Fruit fly (Drosophila melanogaster) whole organism, pupa: Measurements from ENCODE around the gene MED1.

Experiments
- CG10348 ChIP-seq: fragments of 200-800 bp; sonication (Bioruptor generic); IDR thresholded peaks from 2 replicates; pipeline ENCODE4 v1.3.6; 2022; ENCODE audit warnings: missing biosample characterization, missing genetic modification characterization
- CG12605 ChIP-seq: fragments of 200-800 bp; sonication (Bioruptor generic); IDR thresholded peaks from 2 replicates; pipeline ENCODE4 v1.3.6; 2022; ENCODE audit warnings: missing biosample characterization, missing genetic modification characterization
- CG13204 ChIP-seq: fragments of 200-800 bp; sonication (Bioruptor generic); optimal IDR thresholded peaks from 2 replicates; lab custom pipeline; 2018; ENCODE audit warnings: missing biosample characterization, mild to moderate bottlenecking, missing genetic modification characterization, moderate library complexity
- CG14655 ChIP-seq: fragments of 200-800 bp; sonication (Bioruptor generic); optimal IDR thresholded peaks from 3 replicates; lab custom pipeline; 2017; ENCODE audit warnings: mild to moderate bottlenecking, missing biosample characterization, missing genetic modification reagents, missing genetic modification characterization
- CG15710 ChIP-seq: fragments of 200-800 bp; sonication (Bioruptor generic); optimal IDR thresholded peaks from 2 replicates; lab custom pipeline; 2018; ENCODE audit warnings: missing biosample characterization, mild to moderate bottlenecking, missing genetic modification characterization, moderate library complexity
- CG17806 ChIP-seq: fragments of 200-800 bp; sonication (Bioruptor generic); optimal IDR thresholded peaks from 2 replicates; lab custom pipeline; 2018; ENCODE audit warnings: missing biosample characterization, mild to moderate bottlenecking, missing genetic modification characterization, moderate library complexity
- CG32121 ChIP-seq: fragments of 200-800 bp; sonication (Bioruptor generic); IDR thresholded peaks from 2 replicates; pipeline ENCODE4 v1.3.6; 2022; ENCODE audit warnings: missing biosample characterization, missing genetic modification characterization
- CG34367 ChIP-seq: fragments of 200-800 bp; sonication (Bioruptor generic); optimal IDR thresholded peaks from 2 replicates; lab custom pipeline; 2018; ENCODE audit warnings: missing biosample characterization, mild to moderate bottlenecking, missing genetic modification characterization
- CG4496 ChIP-seq: fragments of 200-800 bp; sonication (Bioruptor generic); IDR thresholded peaks from 3 replicates; pipeline ENCODE4 v1.3.6; 2022; ENCODE audit warnings: missing biosample characterization, missing genetic modification characterization
- CG8159 ChIP-seq: fragments of 200-800 bp; sonication (Bioruptor generic); optimal IDR thresholded peaks from 3 replicates; lab custom pipeline; 2018; ENCODE audit warnings: missing biosample characterization, mild to moderate bottlenecking, missing genetic modification characterization, moderate library complexity
- CG8301 ChIP-seq: fragments of 200-800 bp; sonication (Bioruptor generic); optimal IDR thresholded peaks from 2 replicates; lab custom pipeline; 2018; ENCODE audit warnings: missing biosample characterization, mild to moderate bottlenecking, missing genetic modification characterization
- CG9948 ChIP-seq: fragments of 200-800 bp; sonication (Bioruptor generic); optimal IDR thresholded peaks from 2 replicates; lab custom pipeline; 2018; ENCODE audit warnings: missing biosample characterization, mild to moderate bottlenecking, missing genetic modification characterization, moderate library complexity
- D1 ChIP-seq: fragments of 200-800 bp; sonication (Bioruptor generic); optimal IDR thresholded peaks from 2 replicates; lab custom pipeline; 2018; ENCODE audit warnings: missing biosample characterization, mild to moderate bottlenecking, missing genetic modification characterization, moderate library complexity
- EcR ChIP-seq: fragments of 200-800 bp; sonication (Bioruptor generic); optimal IDR thresholded peaks from 3 replicates; lab custom pipeline; 2019; ENCODE audit warnings: missing biosample characterization, missing genetic modification characterization, mild to moderate bottlenecking, moderate library complexity, missing genetic modification reagents
- Ets98B ChIP-seq: fragments of 200-800 bp; sonication (Bioruptor generic); IDR thresholded peaks from 2 replicates; pipeline ENCODE4 v1.3.6; 2022; ENCODE audit warnings: missing biosample characterization, missing genetic modification characterization
- Pif1A ChIP-seq: fragments of 200-800 bp; sonication (Bioruptor generic); optimal IDR thresholded peaks from 3 replicates; lab custom pipeline; 2016; ENCODE audit warnings: missing biosample characterization, missing genetic modification characterization
- Pif1B ChIP-seq: fragments of 200-800 bp; sonication (Bioruptor generic); optimal IDR thresholded peaks from 3 replicates; lab custom pipeline; 2016; ENCODE audit warnings: missing biosample characterization, missing genetic modification characterization
- Snoo ChIP-seq: fragments of 200-800 bp; sonication (Bioruptor generic); optimal IDR thresholded peaks from 3 replicates; lab custom pipeline; 2017; ENCODE audit warnings: missing biosample characterization, mild to moderate bottlenecking, missing genetic modification characterization, inconsistent platforms
- fd96Ca ChIP-seq: fragments of 200-800 bp; sonication (Bioruptor generic); IDR thresholded peaks from 3 replicates; pipeline ENCODE4 v1.3.6; 2022; ENCODE audit warnings: missing biosample characterization, missing genetic modification characterization
- gl ChIP-seq: fragments of 200-800 bp; sonication (Bioruptor generic); optimal IDR thresholded peaks from 2 replicates; lab custom pipeline; 2018; ENCODE audit warnings: missing biosample characterization, mild to moderate bottlenecking, missing genetic modification characterization
- rn ChIP-seq: fragments of 200-800 bp; sonication (Bioruptor generic); IDR thresholded peaks from 2 replicates; pipeline ENCODE4 v1.3.6; 2022; ENCODE audit warnings: missing biosample characterization, missing genetic modification characterization

MED1 gene

DNA sequence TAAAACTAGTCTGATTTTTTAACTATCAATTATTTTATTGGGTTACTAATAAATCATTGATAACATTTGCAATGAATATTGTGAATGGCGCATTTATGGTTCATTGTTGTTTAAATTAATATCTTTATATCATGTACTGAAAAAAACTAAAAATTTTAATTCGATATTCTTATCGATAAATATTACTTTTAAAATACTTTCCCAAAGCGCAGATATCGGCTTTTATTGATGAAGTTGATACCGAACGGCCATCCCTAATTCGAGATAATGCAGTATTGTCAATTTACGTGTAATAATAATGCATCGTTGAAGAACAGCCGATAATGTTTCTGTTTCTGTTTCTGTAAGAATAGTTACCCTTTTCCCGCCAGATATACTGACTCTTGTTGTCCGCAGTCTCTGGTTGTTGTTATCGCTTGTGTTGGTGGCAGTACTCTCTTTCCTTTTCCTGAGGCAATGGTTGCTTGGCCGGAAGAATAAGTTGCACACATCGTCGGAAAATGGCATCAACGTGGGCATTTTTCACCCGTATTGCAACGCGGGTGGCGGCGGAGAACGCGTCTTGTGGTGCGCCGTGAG lies 8.1 kb downstream of the MED1 start:
- TF ChIP-seq Snoo (no peak), D1 (tag; lab: Kevin White, UChicago) (peak; percentile 70)

dm6 chr3L:21625547-21625946 lies 8.7 kb downstream of the MED1 start, which contains the start of the genes CG7166 and Alg11:
CG7166 (minus strand) TSS chr3L:21625647.
Alg11 (plus strand) TSS chr3L:21625806.
- no peak for TF ChIP-seq CG13204 (GFP tag; lab: Kevin White, UChicago)
- TF ChIP-seq Pif1A (GFP tag; lab: Kevin White, UChicago): no peak
- no peak for TF ChIP-seq CG34367
- no peak for TF ChIP-seq gl (tag; lab: Kevin White, UChicago)
- TF ChIP-seq rn: no peak
- TF ChIP-seq fd96Ca (GFP tag; lab: Robert Waterston, UW): no peak
- no peak for TF ChIP-seq CG4496 (GFP tag; lab: Robert Waterston, UW)
- TF ChIP-seq CG17806 (tag; lab: Kevin White, UChicago): no peak
- TF ChIP-seq EcR (GFP tag; lab: Kevin White, UChicago): no peak
- no peak for TF ChIP-seq Snoo
- no peak for TF ChIP-seq D1 (tag; lab: Kevin White, UChicago)
- TF ChIP-seq CG12605 (GFP tag; lab: Robert Waterston, UW): no peak

dm6 chr3L:21617354-21617753 lies 16.9 kb downstream of the MED1 start, which contains the start of the genes S1P and CG11307:
S1P (minus strand) TSS chr3L:21617376.
CG11307 (plus strand) TSS chr3L:21617623.
- TF ChIP-seq CG15710 (tag; lab: Kevin White, UChicago) (no peak), D1 (tag; lab: Kevin White, UChicago) (no peak), Ets98B (GFP tag; lab: Robert Waterston, UW) (no peak), CG13204 (GFP tag; lab: Kevin White, UChicago) (no peak), CG32121 (no peak), EcR (GFP tag; lab: Kevin White, UChicago) (no peak), CG12605 (GFP tag; lab: Robert Waterston, UW) (no peak), CG10348 (no peak), fd96Ca (GFP tag; lab: Robert Waterston, UW) (no peak), CG14655 (GFP tag; lab: Kevin White, UChicago) (no peak), CG8301 (tag; lab: Kevin White, UChicago) (no peak), Snoo (no peak), CG17806 (tag; lab: Kevin White, UChicago) (no peak), rn (no peak), CG9948 (tag; lab: Kevin White, UChicago) (no peak), CG4496 (GFP tag; lab: Robert Waterston, UW) (no peak)

DNA sequence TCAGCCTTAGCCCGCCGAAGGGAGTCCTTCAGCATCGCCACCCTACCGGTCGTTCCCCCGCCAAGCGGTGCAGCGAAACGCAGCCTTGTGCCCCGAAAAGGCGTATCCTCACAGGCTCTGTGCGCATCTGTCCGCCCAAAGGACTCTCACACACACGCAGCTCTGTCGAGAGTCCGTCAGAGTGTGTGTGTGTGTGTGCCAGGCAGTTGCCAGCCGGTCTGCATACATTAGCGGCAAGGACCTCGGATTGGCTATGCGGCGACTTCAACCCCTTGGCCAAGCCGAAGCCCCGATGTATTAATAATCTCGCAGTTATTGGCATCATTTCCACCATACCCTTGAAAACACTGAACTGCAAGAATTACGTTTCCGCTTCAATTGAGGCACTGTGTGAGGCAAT lies 23.7 kb downstream of the MED1 start:
- TF ChIP-seq gl (tag; lab: Kevin White, UChicago): no peak
- TF ChIP-seq Snoo: no peak
- TF ChIP-seq CG13204 (GFP tag; lab: Kevin White, UChicago): no peak
- no peak for TF ChIP-seq CG34367
- no peak for TF ChIP-seq CG9948 (tag; lab: Kevin White, UChicago)
- no peak for TF ChIP-seq CG15710 (tag; lab: Kevin White, UChicago)
- no peak for TF ChIP-seq CG8159
- TF ChIP-seq, all 21 proteins: peak for 0

- TF ChIP-seq D1 (tag; lab: Kevin White, UChicago) (peak; percentile 88), fd96Ca (GFP tag; lab: Robert Waterston, UW) (no peak)
Observed at dm6 chr3L:21604265-21604664, 30.0 kb downstream of the MED1 start.

DNA sequence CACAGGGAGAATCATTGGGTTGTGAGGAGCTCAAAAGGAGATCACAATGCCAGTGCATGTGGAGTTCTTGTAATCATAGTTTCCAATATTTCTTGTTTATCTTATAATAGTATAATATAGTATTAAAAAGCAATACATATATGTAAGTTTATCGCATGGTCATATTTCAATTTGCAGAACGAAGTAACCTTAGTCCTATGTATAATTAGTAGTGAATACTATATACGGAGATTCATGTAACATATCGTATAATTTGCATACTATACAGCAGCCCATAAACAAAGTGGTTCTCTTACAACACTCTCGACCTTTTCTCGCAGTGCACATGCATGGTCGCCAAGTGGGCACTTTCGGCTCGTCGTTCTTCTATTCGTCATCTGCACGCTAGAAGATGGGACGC lies 32.0 kb downstream of the MED1 start:
- no peak for TF ChIP-seq gl (tag; lab: Kevin White, UChicago)
- no peak for TF ChIP-seq fd96Ca (GFP tag; lab: Robert Waterston, UW)
- no peak for TF ChIP-seq Pif1A (GFP tag; lab: Kevin White, UChicago)
- no peak for TF ChIP-seq CG4496 (GFP tag; lab: Robert Waterston, UW)
- no peak for TF ChIP-seq CG12605 (GFP tag; lab: Robert Waterston, UW)
- no peak for TF ChIP-seq CG10348
- no peak for TF ChIP-seq Ets98B (GFP tag; lab: Robert Waterston, UW)
- TF ChIP-seq Snoo: no peak
- TF ChIP-seq D1 (tag; lab: Kevin White, UChicago): no peak
- no peak for TF ChIP-seq CG32121
- TF ChIP-seq rn: no peak
- peak; percentile 51 for TF ChIP-seq CG17806 (tag; lab: Kevin White, UChicago)
- TF ChIP-seq EcR (GFP tag; lab: Kevin White, UChicago): no peak
- TF ChIP-seq CG34367: peak; percentile 22
- peak; percentile 55 for TF ChIP-seq CG14655 (GFP tag; lab: Kevin White, UChicago)
- no peak for TF ChIP-seq CG8159
- TF ChIP-seq CG15710 (tag; lab: Kevin White, UChicago): peak; percentile 36
- TF ChIP-seq CG8301 (tag; lab: Kevin White, UChicago): no peak
- TF ChIP-seq CG13204 (GFP tag; lab: Kevin White, UChicago): no peak
- peak; percentile 65 for TF ChIP-seq CG9948 (tag; lab: Kevin White, UChicago)
- TF ChIP-seq Pif1B (GFP tag; lab: Kevin White, UChicago): no peak

DNA sequence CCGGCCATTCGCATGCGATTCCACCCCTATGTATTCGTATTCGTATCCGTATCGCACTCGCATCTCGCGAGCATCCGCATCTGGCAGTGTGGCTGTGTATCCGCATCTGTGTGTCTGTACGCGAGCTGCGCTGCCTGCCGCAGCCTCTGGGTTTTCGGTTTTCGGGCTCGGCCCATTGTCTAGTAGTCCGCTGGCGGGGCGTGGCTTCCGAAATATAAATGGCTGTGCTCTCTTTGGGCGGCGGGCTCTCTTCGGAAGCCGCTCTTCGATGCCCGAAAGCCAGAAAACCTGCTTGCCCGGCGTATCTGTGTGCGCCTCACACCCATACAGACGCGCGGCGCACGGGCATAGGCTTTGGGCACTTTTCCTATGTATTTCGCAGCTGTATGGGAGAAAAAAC lies 35.9 kb downstream of the MED1 start:
- TF ChIP-seq CG17806 (tag; lab: Kevin White, UChicago): no peak
- peak; percentile 46 for TF ChIP-seq CG13204 (GFP tag; lab: Kevin White, UChicago)
